Fruit fly (Drosophila melanogaster): ENCODE measurements around the gene CG3309.

Gene CG3309

DNA sequence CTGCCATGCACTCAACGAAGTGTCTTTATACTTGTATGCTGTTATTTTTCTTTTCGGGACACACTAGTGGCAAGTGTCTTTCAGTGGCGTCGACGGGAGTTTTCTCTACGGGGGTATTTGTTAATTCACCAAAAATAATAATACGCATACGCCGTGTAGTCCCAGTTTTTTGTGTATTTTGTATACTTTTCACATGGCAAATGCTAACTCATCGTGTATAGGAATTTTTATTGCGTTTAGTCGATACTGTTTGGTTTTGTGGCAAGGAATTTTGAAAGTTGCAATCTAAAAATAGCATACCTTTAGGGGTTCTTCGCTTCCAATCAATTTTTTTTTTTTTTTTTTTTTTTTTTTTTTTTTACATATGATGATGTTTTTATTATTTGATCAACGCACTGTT lies 9.3 kb upstream of the CG3309 start:
- TF ChIP-seq NFAT (GFP tag; IDR thresholded peaks at IDR 0.05) (no peak), Hmr (GFP tag; optimal IDR thresholded peaks at IDR 0.05) (peak; percentile 19), Deaf1 (tag; optimal IDR thresholded peaks at IDR 0.05) (peak; percentile 7), trem (tag; optimal IDR thresholded peaks at IDR 0.05) (no peak), gem (tag; optimal IDR thresholded peaks at IDR 0.05) (peak; percentile 17), slbo (GFP tag; IDR thresholded peaks at IDR 0.05) (peak; percentile 42; the same call in 1 of the 2 replicates), dmrt99B (tag; optimal IDR thresholded peaks at IDR 0.05) (peak; percentile 4), sens (GFP tag) (peak; percentile 57), CG11504 (tag; optimal IDR thresholded peaks at IDR 0.05) (peak; percentile 13), ewg (GFP tag; optimal IDR thresholded peaks at IDR 0.05) (no peak), CG14860 (GFP tag; IDR thresholded peaks at IDR 0.05; ENCODE audit: partially characterized antibody) (no peak), CG7372 (GFP tag; IDR thresholded peaks at IDR 0.05) (peak; percentile 34; the same call in 1 of the 2 replicates), sisA (GFP tag; IDR thresholded peaks at IDR 0.05) (peak; percentile 19; the same call in 1 of the 2 replicates), Gsc (GFP tag; IDR thresholded peaks at IDR 0.05) (no peak), CG2678 (tag; optimal IDR thresholded peaks at IDR 0.05) (peak; percentile 12), Med (GFP tag) (peak; percentile 70), CG9932 (GFP tag; IDR thresholded peaks at IDR 0.05) (peak; percentile 21; the same call in 1 of the 2 replicates), dysf (GFP tag; IDR thresholded peaks at IDR 0.05) (0 out of 3 replicates have a peak, but pooled peaks have one; percentile 6), CG13894 (tag; optimal IDR thresholded peaks at IDR 0.05) (peak; percentile 7), Dad (GFP tag; optimal IDR thresholded peaks at IDR 0.05) (no peak), Optix (GFP tag; IDR thresholded peaks at IDR 0.05) (no peak), row (GFP tag; IDR thresholded peaks at IDR 0.05) (peak; percentile 28; the same call in 1 of the 3 replicates)

DNA sequence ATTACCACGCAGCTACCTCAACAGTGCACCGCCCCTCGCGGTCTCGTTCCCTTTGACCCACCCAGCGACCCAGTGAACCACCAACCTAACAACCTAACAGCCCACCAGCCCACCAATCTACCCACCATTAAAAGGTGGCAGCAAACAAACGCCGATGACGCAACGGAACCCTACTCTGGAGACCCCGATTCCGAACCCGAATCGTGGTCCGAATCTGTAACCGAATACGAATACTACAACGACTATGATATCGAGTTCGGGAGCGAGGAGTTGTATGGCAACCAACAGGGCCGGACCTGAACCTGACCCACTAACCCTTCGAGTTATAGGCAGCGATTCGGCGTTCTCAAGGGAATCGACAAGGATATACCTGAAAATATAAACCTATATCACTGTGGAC lies 8.2 kb upstream of the CG3309 start:
- TF ChIP-seq dimm (GFP tag; IDR thresholded peaks at IDR 0.05) (no peak), lbe (GFP tag; optimal IDR thresholded peaks at IDR 0.05) (no peak), CG11723 (GFP tag; optimal IDR thresholded peaks at IDR 0.05) (no peak), CG13894 (tag; optimal IDR thresholded peaks at IDR 0.05) (peak; percentile 98), YL-1 (GFP tag; optimal IDR thresholded peaks at IDR 0.05) (no peak), Nf-YA (GFP tag; IDR thresholded peaks at IDR 0.05) (no peak), CG32767 (GFP tag; IDR thresholded peaks at IDR 0.05) (no peak), Mrtf (GFP tag; IDR thresholded peaks at IDR 0.05) (no peak), crol (GFP tag; IDR thresholded peaks at IDR 0.05) (peak; percentile 58), Sox100B (GFP tag; optimal IDR thresholded peaks at IDR 0.05) (no peak), E2f1 (GFP tag; IDR thresholded peaks at IDR 0.05) (no peak), Lpt (GFP tag; optimal IDR thresholded peaks at IDR 0.05) (no peak), Aef1 (GFP tag; IDR thresholded peaks at IDR 0.05) (no peak), Side (GFP tag; optimal IDR thresholded peaks at IDR 0.05) (no peak), vfl (GFP tag; optimal IDR thresholded peaks at IDR 0.05) (no peak), Lim3 (GFP tag; IDR thresholded peaks at IDR 0.05) (no peak), CG10267 (tag; optimal IDR thresholded peaks at IDR 0.05) (no peak), Deaf1 (tag; optimal IDR thresholded peaks at IDR 0.05) (peak; percentile 53), slbo (GFP tag; IDR thresholded peaks at IDR 0.05) (no peak), chm (GFP tag; IDR thresholded peaks at IDR 0.05) (no peak), CG1832 (GFP tag; optimal IDR thresholded peaks at IDR 0.05) (no peak), Sox102F (GFP tag; optimal IDR thresholded peaks at IDR 0.05) (no peak), CG2129 (GFP tag; IDR thresholded peaks at IDR 0.05; ENCODE audit: partially characterized antibody) (no peak), MESR4 (GFP tag; optimal IDR thresholded peaks at IDR 0.05) (no peak)
